Worm (Caenorhabditis elegans) whole organism, L4 larva: ENCODE measurements around the gene C30G7.5.

ENCODE experiments used
- pqm-1 ChIP-seq: sonication (generic microtip); optimal IDR thresholded peaks from 2 replicates; lab custom pipeline; 2017; ENCODE audit warnings: missing biosample characterization, missing genetic modification characterization
- snpc-4 ChIP-seq: fragments of 150-350 bp; optimal IDR thresholded peaks from 2 replicates; lab custom pipeline; 2014; ENCODE audit warnings: missing biosample characterization, missing genetic modification characterization
- ztf-11 ChIP-seq: fragments of 150-350 bp; optimal IDR thresholded peaks from 2 replicates; lab custom pipeline; 2014; ENCODE audit warnings: missing biosample characterization, missing genetic modification characterization

ce11 chrV:14947022-14947421 is 7.5 kb downstream of the C30G7.5 start, which contains the start of gene C30G7.4:
- no peak for TF ChIP-seq pqm-1 (tag; lab: Kevin White, UChicago)
- no peak for TF ChIP-seq ztf-11
- no peak for TF ChIP-seq snpc-4 (tag; lab: Kevin White, UChicago)
